Worm (Caenorhabditis elegans) whole organism, L1 larva: Measurements from ENCODE around the gene pdi-1.

Experiments used
- ceh-88 ChIP-seq: fragments of 200-800 bp; sonication (Bioruptor generic); IDR thresholded peaks from 2 replicates; pipeline ENCODE4 v1.3.6; 2022; ENCODE audit warnings: missing genetic modification characterization, missing compliant biosample characterization
- ces-1 ChIP-seq: fragments of 150-350 bp; optimal IDR thresholded peaks from 2 replicates; lab custom pipeline; 2014; ENCODE audit warnings: missing biosample characterization, missing genetic modification reagents, missing genetic modification characterization
- elt-3 ChIP-seq, 6 experiments: fragments of 150-350 bp in 1 of 6; sonication (generic microtip); optimal IDR thresholded peaks; 2 replicates each; lab custom pipeline; 2017 to 2018; ENCODE audit warnings: missing biosample characterization in 6 of 6, missing genetic modification characterization in 6 of 6, inconsistent platforms in 1 of 6
- ets-5 ChIP-seq: fragments of 200-800 bp; sonication (Bioruptor generic); IDR thresholded peaks from 2 replicates; pipeline ENCODE4 v1.3.6; 2022; ENCODE audit warnings: missing genetic modification characterization, missing compliant biosample characterization
- lin-15B ChIP-seq: fragments of 150-350 bp; sonication (generic microtip); optimal IDR thresholded peaks from 3 replicates; lab custom pipeline; 2014; ENCODE audit warnings: missing biosample characterization, missing genetic modification characterization
- mep-1 ChIP-seq: fragments of 150-350 bp; optimal IDR thresholded peaks from 2 replicates; lab custom pipeline; 2014; ENCODE audit warnings: missing biosample characterization, missing genetic modification characterization
- pqm-1 ChIP-seq: sonication (generic microtip); optimal IDR thresholded peaks from 3 replicates; lab custom pipeline; 2017; ENCODE audit warnings: missing biosample characterization, missing genetic modification characterization
- unc-30 ChIP-seq: sonication (generic microtip); optimal IDR thresholded peaks from 2 replicates; lab custom pipeline; 2017; ENCODE audit warnings: missing biosample characterization, missing genetic modification characterization

ce11 chrIII:3735509-3736255 lies 34.4 kb upstream of the pdi-1 start:
- TF ChIP-seq ces-1 (GFP tag; lab: Kevin White, UChicago) (no peak), lin-15B (tag; lab: Kevin White, UChicago) (no peak), unc-30 (tag; lab: Kevin White, UChicago) (no peak), elt-3 (tag; optimal IDR thresholded peaks at IDR 0.05; lab: Kevin White, UChicago) (no peak), ets-5 (no peak), ceh-88 (GFP tag; lab: Robert Waterston, UW) (no peak), pqm-1 (tag; lab: Kevin White, UChicago) (no peak), mep-1 (tag; lab: Kevin White, UChicago) (no peak)
